Worm (Caenorhabditis elegans): ENCODE data around the gene C01G5.25.

C01G5.25 gene

ce11 chrIV:6548609-6549008 is 7.1 kb downstream of the C01G5.25 start, which contains the start of gene fan-1 (continued):
- TF ChIP-seq hif-1 (tag; optimal IDR thresholded peaks at IDR 0.05) (no peak), zip-11 (GFP tag; IDR thresholded peaks at IDR 0.05) (no peak), nhr-41 (GFP tag; IDR thresholded peaks at IDR 0.05) (no peak), ceh-32 (tag; optimal IDR thresholded peaks at IDR 0.05; ENCODE audit: poor library complexity) (no peak), nhr-25 (tag; optimal IDR thresholded peaks at IDR 0.05; ENCODE audit: borderline replicate concordance, insufficient read depth) (no peak), lin-29 (GFP tag; IDR thresholded peaks at IDR 0.05) (no peak), F37D6.2 (tag; optimal IDR thresholded peaks at IDR 0.05) (peak; percentile 2), ceh-20 (GFP tag; IDR thresholded peaks at IDR 0.05) (no peak), fos-1 (tag; optimal IDR thresholded peaks at IDR 0.05) (no peak), D1046.2 (GFP tag; IDR thresholded peaks at IDR 0.05) (no peak), hmg-1.1 (GFP tag; IDR thresholded peaks at IDR 0.05) (peak; percentile 51), mxl-2 (GFP tag; conservative IDR thresholded peaks at IDR 0.05) (no peak), php-3 (GFP tag; IDR thresholded peaks at IDR 0.05) (no peak), fkh-10 (GFP tag; optimal IDR thresholded peaks at IDR 0.05) (no peak), unc-39 (tag; optimal IDR thresholded peaks at IDR 0.05) (no peak), dpl-1 (GFP tag; optimal IDR thresholded peaks at IDR 0.05) (peak; percentile 94), duxl-1 (tag; optimal IDR thresholded peaks at IDR 0.05; ENCODE audit: poor library complexity) (no peak), ctbp-1 (GFP tag; IDR thresholded peaks at IDR 0.05) (no peak), mdl-1 (tag; optimal IDR thresholded peaks at IDR 0.05) (no peak), daf-8 (GFP tag; IDR thresholded peaks at IDR 0.05) (no peak), lir-3 (tag; optimal IDR thresholded peaks at IDR 0.05) (no peak), unc-62 (GFP tag; optimal IDR thresholded peaks at IDR 0.05 in 1 of 2) (peak in 1 of 2 experiments; percentile 79), unc-62 (tag; optimal IDR thresholded peaks at IDR 0.05) (no peak), snpc-1.2 (GFP tag; IDR thresholded peaks at IDR 0.05) (peak; percentile 57; the same call in 1 of the 2 replicates), ama-1 (optimal IDR thresholded peaks at IDR 0.05) (no peak), R02D3.7 (tag; optimal IDR thresholded peaks at IDR 0.05) (no peak)

ce11 chrIV:6551359-6552031 is 10.0 kb downstream of the C01G5.25 start:
- TF ChIP-seq set-16 (GFP tag; IDR thresholded peaks at IDR 0.05) (peak; percentile 11; the same call in 1 of the 2 replicates), snpc-1.2 (GFP tag; IDR thresholded peaks at IDR 0.05) (peak; percentile 59; the same call in 1 of the 2 replicates)

DNA sequence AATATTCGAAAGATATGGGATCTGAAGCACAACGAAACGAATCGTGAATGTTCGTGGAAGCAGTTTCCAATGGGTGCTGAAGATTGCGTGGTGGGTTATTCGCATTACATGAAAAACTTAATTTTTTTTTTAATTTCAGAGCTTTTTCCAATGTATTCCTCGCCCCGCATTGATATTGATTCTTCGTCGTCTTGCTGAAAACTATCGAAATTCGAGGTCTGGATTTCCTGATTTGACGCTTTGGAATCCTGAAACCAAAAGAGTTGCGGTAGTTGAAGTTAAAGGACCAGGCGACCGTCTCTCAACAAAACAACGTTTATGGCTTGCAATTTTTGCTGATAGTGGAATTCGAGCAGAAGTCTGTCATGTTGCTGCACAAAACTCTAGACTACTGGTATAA is 10.6 kb downstream of the C01G5.25 start:
- TF ChIP-seq hmg-1.1 (GFP tag; IDR thresholded peaks at IDR 0.05), result no peak
- no peak for TF ChIP-seq fos-1 (tag; optimal IDR thresholded peaks at IDR 0.05)
- no peak for TF ChIP-seq unc-62 (GFP tag; optimal IDR thresholded peaks at IDR 0.05 in 1 of 2)
- no peak for TF ChIP-seq unc-62 (tag; optimal IDR thresholded peaks at IDR 0.05)
- 0 out of 2 replicates have a peak, but pooled peaks have one; percentile 15 for TF ChIP-seq nhr-42 (GFP tag; IDR thresholded peaks at IDR 0.05)
- TF ChIP-seq dve-1 (tag; optimal IDR thresholded peaks at IDR 0.05; ENCODE audit: insufficient read depth), result peak; percentile 1
- TF ChIP-seq daf-16 (GFP tag; optimal IDR thresholded peaks at IDR 0.05), result no peak
- peak; percentile 79 for TF ChIP-seq daf-16 (tag; optimal IDR thresholded peaks at IDR 0.05)
- no peak for TF ChIP-seq duxl-1 (tag; optimal IDR thresholded peaks at IDR 0.05; ENCODE audit: poor library complexity)
- TF ChIP-seq mdt-29 (GFP tag; IDR thresholded peaks at IDR 0.05), result 0 out of 2 replicates have a peak, but pooled peaks have one; percentile 18
- TF ChIP-seq Y75B8A.6 (GFP tag; IDR thresholded peaks at IDR 0.05), result no peak
- no peak for TF ChIP-seq lin-39 (tag; optimal IDR thresholded peaks at IDR 0.05)
- TF ChIP-seq hlh-11 (tag; optimal IDR thresholded peaks at IDR 0.05), result peak; percentile 11

- peak; percentile 88 for TF ChIP-seq dve-1 (tag; optimal IDR thresholded peaks at IDR 0.05; ENCODE audit: insufficient read depth)
- peak; percentile 26 for TF ChIP-seq nhr-48 (tag; optimal IDR thresholded peaks at IDR 0.05)
- TF ChIP-seq nhr-102 (tag; optimal IDR thresholded peaks at IDR 0.05), result peak; percentile 3
- TF ChIP-seq mes-2 (tag; optimal IDR thresholded peaks at IDR 0.05; ENCODE audit: poor library complexity, severe bottlenecking), result peak; percentile 66
- TF ChIP-seq pha-4 (GFP tag; IDR thresholded peaks at IDR 0.05), result peak; percentile 42; the same call in 1 of the 2 replicates
- no peak for TF ChIP-seq pha-4 (tag; optimal IDR thresholded peaks at IDR 0.05)
- TF ChIP-seq mep-1 (tag; optimal IDR thresholded peaks at IDR 0.05), result no peak
- peak; percentile 5 for TF ChIP-seq skn-1 (tag; optimal IDR thresholded peaks at IDR 0.05)
- peak; percentile 95 for TF ChIP-seq pqm-1 (tag; optimal IDR thresholded peaks at IDR 0.05)
- TF ChIP-seq dmd-6 (GFP tag; IDR thresholded peaks at IDR 0.05), result peak; percentile 84
- TF ChIP-seq nhr-25 (tag; optimal IDR thresholded peaks at IDR 0.05; ENCODE audit: borderline replicate concordance, insufficient read depth), result no peak
- peak; percentile 79 for TF ChIP-seq hlh-30 (tag; optimal IDR thresholded peaks at IDR 0.05; ENCODE audit: insufficient read depth)
These were observed 13.4 kb downstream of the C01G5.25 start for ce11 chrIV:6554865-6555264.

Measured in whole organism, L4 larva.